Worm (Caenorhabditis elegans) whole organism, L1 larva: ENCODE measurements around the gene ugt-2.

Source experiments
- ceh-90 ChIP-seq: sonication (generic microtip); optimal IDR thresholded peaks from 2 replicates; lab custom pipeline; 2016; ENCODE audit warnings: missing genetic modification characterization, missing compliant biosample characterization
- fkh-10 ChIP-seq: sonication (generic microtip); optimal IDR thresholded peaks from 2 replicates; lab custom pipeline; 2017; ENCODE audit warnings: missing biosample characterization, missing genetic modification reagents, missing genetic modification characterization
- nhr-28 ChIP-seq: fragments of 150-350 bp; optimal IDR thresholded peaks from 2 replicates; lab custom pipeline; 2014; ENCODE audit warnings: missing biosample characterization, missing genetic modification characterization
- snpc-4 ChIP-seq: fragments of 150-350 bp; optimal IDR thresholded peaks from 2 replicates; lab custom pipeline; 2014; ENCODE audit warnings: missing biosample characterization, missing genetic modification characterization
- tbx-2 ChIP-seq: sonication (generic microtip); optimal IDR thresholded peaks from 2 replicates; lab custom pipeline; 2016; ENCODE audit warnings: missing genetic modification characterization, missing compliant biosample characterization

DNA sequence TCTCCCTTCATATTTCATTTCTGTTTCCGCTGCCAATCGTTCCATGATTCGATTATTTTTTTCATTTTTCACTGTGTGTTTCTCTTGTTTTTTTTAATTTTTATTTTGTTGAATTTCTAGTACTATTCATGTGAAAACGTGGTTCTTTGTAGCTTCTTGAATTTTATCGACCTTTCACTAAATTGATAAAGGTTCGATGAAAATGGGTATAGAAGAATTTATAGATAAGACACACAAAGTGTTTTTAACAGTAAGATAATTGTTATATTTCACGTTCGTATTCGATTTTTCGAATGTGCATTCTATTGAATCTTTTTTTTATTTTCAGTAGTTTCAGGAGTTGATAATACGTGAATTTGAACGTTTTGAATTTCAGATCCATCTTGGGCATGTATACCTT, 26.6 kb upstream of the ugt-2 start, which contains the start of gene ugt-49:
- TF ChIP-seq snpc-4: no peak
- TF ChIP-seq fkh-10 (GFP tag; lab: Kevin White, UChicago): no peak
- no peak for TF ChIP-seq tbx-2 (tag; lab: Kevin White, UChicago)
- TF ChIP-seq ceh-90 (tag; lab: Kevin White, UChicago): no peak
- no peak for TF ChIP-seq nhr-28 (tag; lab: Kevin White, UChicago)
